Fruit fly (Drosophila melanogaster) S2 (cell line): ENCODE data around the gene kek2.

Source experiments
- CG8478 ChIP-seq: fragments of >200 bp; optimal IDR thresholded peaks from 2 replicates; lab custom pipeline; 2018
- CTCF ChIP-seq, 2 experiments: fragments of >200 bp; optimal IDR thresholded peaks; 2 replicates each; lab custom pipeline; 2018

dm6 chr2L:11651910-11652498 is 70.3 kb downstream of the kek2 start, which contains the start of the genes CG12307 and CG4983:
- TF ChIP-seq CG8478 (lab: Kevin White, UChicago) (no peak), CTCF (optimal IDR thresholded peaks at IDR 0.05; lab: Kevin White, UChicago) (no peak)
